Worm (Caenorhabditis elegans): Measurements from ENCODE around the gene best-18.

DNA sequence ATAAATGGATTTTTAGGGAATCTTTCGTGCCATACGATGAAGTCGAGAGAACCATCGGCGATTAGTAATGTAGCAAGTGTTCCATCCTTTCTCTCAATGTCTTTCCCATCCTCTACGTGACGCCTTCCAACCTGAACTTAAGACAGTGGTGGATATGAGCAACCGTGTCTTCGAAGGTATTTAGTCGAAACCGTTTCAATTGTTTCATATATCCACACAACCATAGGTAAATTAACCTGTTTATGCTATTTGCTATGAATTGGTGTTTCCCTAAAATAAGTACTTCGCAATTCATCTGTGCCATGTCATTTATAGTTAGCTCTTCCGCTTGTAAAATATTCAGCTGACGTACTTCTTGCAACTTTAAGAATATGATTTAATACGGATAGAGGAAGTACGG lies 16.3 kb upstream of the best-18 start:
- no peak for TF ChIP-seq him-1 (tag; optimal IDR thresholded peaks at IDR 0.05)
- TF ChIP-seq dao-5 (tag; optimal IDR thresholded peaks at IDR 0.05): no peak
- no peak for TF ChIP-seq W03F9.2 (tag; optimal IDR thresholded peaks at IDR 0.05)
